Fruit fly (Drosophila melanogaster) whole organism, embryonic: Measurements from ENCODE around the gene Vajk1.
A peak's percentile ranks its signal among the peaks of the same experiment; 100 is the strongest.

Experiments
- ATbp ChIP-seq: fragments of 200-800 bp; sonication (Bioruptor generic); optimal IDR thresholded peaks from 2 replicates; lab custom pipeline; 2017; ENCODE audit warnings: missing biosample characterization, mild to moderate bottlenecking, missing genetic modification characterization, missing genetic modification reagents
- Aef1 ChIP-seq: fragments of 200-800 bp; sonication (Bioruptor generic); IDR thresholded peaks from 3 replicates; pipeline ENCODE4 v1.3.6; 2022; ENCODE audit warnings: missing biosample characterization, missing genetic modification characterization
- B-H1 ChIP-seq: fragments of 200-800 bp; sonication (Bioruptor generic); IDR thresholded peaks from 3 replicates; pipeline ENCODE4 v1.3.6; 2022; ENCODE audit warnings: missing biosample characterization, missing genetic modification characterization
- Bgb ChIP-seq: fragments of 200-800 bp; sonication (Bioruptor generic); IDR thresholded peaks from 2 replicates; pipeline ENCODE4 v1.3.6; 2022; ENCODE audit warnings: missing biosample characterization, missing genetic modification characterization; ENCODE audit not compliant: partially characterized antibody
- CG10431 ChIP-seq: fragments of 200-800 bp; sonication (Bioruptor generic); optimal IDR thresholded peaks from 3 replicates; lab custom pipeline; 2018; ENCODE audit warnings: missing biosample characterization, mild to moderate bottlenecking, missing genetic modification characterization
- CG11456 ChIP-seq: fragments of 200-800 bp; sonication (Bioruptor generic); IDR thresholded peaks from 3 replicates; pipeline ENCODE4 v1.3.6; 2022; ENCODE audit warnings: missing biosample characterization, missing genetic modification characterization
- CG11723 ChIP-seq: fragments of 200-800 bp; sonication (Bioruptor generic); optimal IDR thresholded peaks from 2 replicates; lab custom pipeline; 2017; ENCODE audit warnings: missing biosample characterization, mild to moderate bottlenecking, missing genetic modification characterization
- CG1233 ChIP-seq: fragments of 200-800 bp; sonication (Bioruptor generic); optimal IDR thresholded peaks from 4 replicates; lab custom pipeline; 2018; ENCODE audit warnings: missing biosample characterization, mild to moderate bottlenecking, missing genetic modification characterization
- CG12659 ChIP-seq: fragments of 200-800 bp; sonication (Bioruptor generic); optimal IDR thresholded peaks from 3 replicates; lab custom pipeline; 2017; ENCODE audit warnings: mild to moderate bottlenecking, missing biosample characterization, missing genetic modification reagents, missing genetic modification characterization
- CG13775 ChIP-seq: fragments of 200-800 bp; sonication (Bioruptor generic); optimal IDR thresholded peaks from 3 replicates; lab custom pipeline; 2017; ENCODE audit warnings: missing biosample characterization, mild to moderate bottlenecking, missing genetic modification characterization
- CG14050 ChIP-seq: fragments of 200-800 bp; sonication (Bioruptor generic); IDR thresholded peaks from 3 replicates; pipeline ENCODE4 v1.3.6; 2022; ENCODE audit warnings: missing biosample characterization, missing genetic modification characterization
- CG15073 ChIP-seq: fragments of 200-800 bp; sonication (Bioruptor generic); optimal IDR thresholded peaks from 2 replicates; lab custom pipeline; 2016; ENCODE audit warnings: missing biosample characterization, missing genetic modification characterization
- CG16813 ChIP-seq: fragments of 200-800 bp; sonication (Bioruptor generic); IDR thresholded peaks from 3 replicates; pipeline ENCODE4 v1.3.6; 2022; ENCODE audit warnings: missing biosample characterization, missing genetic modification characterization; ENCODE audit not compliant: partially characterized antibody
- CG18476 ChIP-seq: fragments of 200-800 bp; sonication (Bioruptor generic); optimal IDR thresholded peaks from 2 replicates; lab custom pipeline; 2016; ENCODE audit warnings: missing biosample characterization, mild to moderate bottlenecking, missing genetic modification characterization
- CG30431 ChIP-seq: fragments of 200-800 bp; sonication (Bioruptor generic); optimal IDR thresholded peaks from 2 replicates; lab custom pipeline; 2017; ENCODE audit warnings: missing biosample characterization, missing genetic modification characterization
- CG3726 ChIP-seq: fragments of 200-800 bp; sonication (Bioruptor generic); IDR thresholded peaks from 3 replicates; pipeline ENCODE4, ENCODE4 v1.3.6; 2022; ENCODE audit warnings: missing biosample characterization, missing genetic modification characterization
- CG4617 ChIP-seq: fragments of 200-800 bp; sonication (Bioruptor generic); optimal IDR thresholded peaks from 3 replicates; lab custom pipeline; 2016; ENCODE audit warnings: missing biosample characterization, missing genetic modification characterization, borderline replicate concordance
- CG6272 ChIP-seq: fragments of 200-800 bp; sonication (Bioruptor generic); IDR thresholded peaks from 2 replicates; pipeline ENCODE4 v1.3.6; 2022; ENCODE audit warnings: missing biosample characterization, missing genetic modification characterization
- CG7372 ChIP-seq: fragments of 200-800 bp; sonication (Bioruptor generic); IDR thresholded peaks from 2 replicates; pipeline ENCODE4 v1.3.6; 2022; ENCODE audit warnings: missing biosample characterization, missing genetic modification characterization
- CG7963 ChIP-seq: fragments of 200-800 bp; sonication (Bioruptor generic); IDR thresholded peaks from 3 replicates; pipeline ENCODE4 v1.3.6; 2022; ENCODE audit warnings: missing biosample characterization, missing genetic modification characterization; ENCODE audit not compliant: partially characterized antibody
- CG8388 ChIP-seq: fragments of 200-800 bp; sonication (Bioruptor generic); optimal IDR thresholded peaks from 2 replicates; lab custom pipeline; 2019; ENCODE audit warnings: missing biosample characterization, mild to moderate bottlenecking, missing genetic modification characterization, moderate library complexity
- CTCF ChIP-seq: fragments of 200-800 bp; sonication (Bioruptor generic); optimal IDR thresholded peaks from 2 replicates; lab custom pipeline; 2017; ENCODE audit warnings: missing biosample characterization, mild to moderate bottlenecking, missing genetic modification characterization, moderate library complexity
- Ets65A ChIP-seq: fragments of 200-800 bp; sonication (Bioruptor generic); peaks from one replicate; lab custom pipeline; 2016; ENCODE audit warnings: missing biosample characterization, missing genetic modification characterization
- Fer2 ChIP-seq: fragments of 200-800 bp; sonication (Bioruptor generic); optimal IDR thresholded peaks from 2 replicates; lab custom pipeline; 2018; ENCODE audit warnings: missing biosample characterization, mild to moderate bottlenecking, missing genetic modification characterization, moderate library complexity
- Fer3 ChIP-seq: fragments of 200-800 bp; sonication (Bioruptor generic); optimal IDR thresholded peaks from 2 replicates; lab custom pipeline; 2018; ENCODE audit warnings: missing biosample characterization, mild to moderate bottlenecking, missing genetic modification characterization, moderate library complexity
- Gug ChIP-seq: fragments of 200-800 bp; sonication (Bioruptor generic); IDR thresholded peaks from 4 replicates; pipeline ENCODE4 v1.3.6; 2022; ENCODE audit warnings: missing biosample characterization, missing genetic modification characterization
- Mrtf ChIP-seq: fragments of 200-800 bp; sonication (Bioruptor generic); IDR thresholded peaks from 3 replicates; pipeline ENCODE4 v1.3.6; 2022; ENCODE audit warnings: missing biosample characterization, missing genetic modification characterization
- Nf-YA ChIP-seq: fragments of 200-800 bp; sonication (Bioruptor generic); IDR thresholded peaks from 2 replicates; pipeline ENCODE4 v1.3.6; 2022; ENCODE audit warnings: missing biosample characterization, missing genetic modification characterization
- Nf-YB ChIP-seq: fragments of 200-800 bp; sonication (Bioruptor generic); optimal IDR thresholded peaks from 3 replicates; lab custom pipeline; 2019; ENCODE audit warnings: missing biosample characterization, mild to moderate bottlenecking, missing genetic modification characterization, moderate library complexity
- Rx ChIP-seq: fragments of 200-800 bp; sonication (Bioruptor generic); IDR thresholded peaks from 2 replicates; pipeline ENCODE4 v1.3.6; 2022; ENCODE audit warnings: missing biosample characterization, missing genetic modification characterization
- Spps ChIP-seq: fragments of 200-800 bp; sonication (Bioruptor generic); optimal IDR thresholded peaks from 2 replicates; lab custom pipeline; 2018; ENCODE audit warnings: missing biosample characterization, mild to moderate bottlenecking, missing genetic modification characterization
- Tbp ChIP-seq: fragments of >200 bp; optimal IDR thresholded peaks from 2 replicates; lab custom pipeline; 2018; ENCODE audit warnings: missing biosample characterization, missing genetic modification characterization
- Usf ChIP-seq: fragments of 200-800 bp; sonication (Bioruptor generic); optimal IDR thresholded peaks from 2 replicates; lab custom pipeline; 2017; ENCODE audit warnings: missing genotype, missing biosample characterization, missing genetic modification characterization
- bbx ChIP-seq: fragments of 200-800 bp; sonication (Bioruptor generic); IDR thresholded peaks from 2 replicates; pipeline ENCODE4 v1.3.6; 2022; ENCODE audit warnings: missing biosample characterization, missing genetic modification characterization; ENCODE audit not compliant: partially characterized antibody
- bsh ChIP-seq, 2 experiments: fragments of 200-800 bp; sonication (Bioruptor generic); optimal IDR thresholded peaks; 2 replicates each; lab custom pipeline; 2017 to 2018; ENCODE audit warnings: mild to moderate bottlenecking in 2 of 2, missing biosample characterization in 2 of 2, missing genetic modification characterization in 2 of 2, moderate library complexity in 1 of 2
- caup ChIP-seq: fragments of 200-800 bp; sonication (Bioruptor generic); optimal IDR thresholded peaks from 3 replicates; lab custom pipeline; 2017; ENCODE audit warnings: missing biosample characterization, mild to moderate bottlenecking, missing genetic modification characterization, moderate library complexity; ENCODE audit not compliant: severe bottlenecking
- danr ChIP-seq: fragments of 200-800 bp; sonication (Bioruptor generic); IDR thresholded peaks from 2 replicates; pipeline ENCODE4 v1.3.6; 2022; ENCODE audit warnings: missing biosample characterization, missing genetic modification characterization
- fru ChIP-seq: fragments of >200 bp; optimal IDR thresholded peaks from 2 replicates; lab custom pipeline; 2017
- grn ChIP-seq: fragments of 200-800 bp; sonication (Bioruptor generic); optimal IDR thresholded peaks from 3 replicates; lab custom pipeline; 2017; ENCODE audit warnings: missing biosample characterization, missing genetic modification characterization
- hth ChIP-seq: fragments of >200 bp; optimal IDR thresholded peaks from 2 replicates; lab custom pipeline; 2017; ENCODE audit warnings: inconsistent platforms
- kay ChIP-seq: fragments of 200-800 bp; sonication (Bioruptor generic); optimal IDR thresholded peaks from 2 replicates; lab custom pipeline; 2016; ENCODE audit warnings: missing biosample characterization, missing genetic modification characterization
- lmd ChIP-seq: fragments of 200-800 bp; sonication (Bioruptor generic); IDR thresholded peaks from 2 replicates; pipeline ENCODE4 v1.3.6; 2022; ENCODE audit warnings: missing biosample characterization, missing genetic modification characterization
- nerfin-2 ChIP-seq: fragments of 200-800 bp; sonication (Bioruptor generic); IDR thresholded peaks from 2 replicates; pipeline ENCODE4 v1.3.6; 2022; ENCODE audit warnings: missing biosample characterization, missing genetic modification characterization; ENCODE audit not compliant: partially characterized antibody
- phol ChIP-seq: fragments of 200-800 bp; sonication (Bioruptor generic); optimal IDR thresholded peaks from 3 replicates; lab custom pipeline; 2018; ENCODE audit warnings: missing biosample characterization, mild to moderate bottlenecking, missing genetic modification characterization, moderate library complexity
- psq ChIP-seq: fragments of 200-800 bp; sonication (Bioruptor generic); optimal IDR thresholded peaks from 2 replicates; lab custom pipeline; 2017; ENCODE audit warnings: missing biosample characterization, missing genetic modification characterization
- sens-2 ChIP-seq: fragments of 200-800 bp; sonication (Bioruptor generic); IDR thresholded peaks from 2 replicates; pipeline ENCODE4 v1.3.6; 2022; ENCODE audit warnings: missing biosample characterization, missing genetic modification characterization
- stwl ChIP-seq: fragments of 200-800 bp; sonication (Bioruptor generic); optimal IDR thresholded peaks from 3 replicates; lab custom pipeline; 2018; ENCODE audit warnings: missing biosample characterization, mild to moderate bottlenecking, missing genetic modification characterization, moderate library complexity
- unpg ChIP-seq: fragments of 200-800 bp; sonication (Bioruptor generic); optimal IDR thresholded peaks from 3 replicates; lab custom pipeline; 2018; ENCODE audit warnings: missing biosample characterization, mild to moderate bottlenecking, missing genetic modification characterization, moderate library complexity
- wek ChIP-seq: fragments of 200-800 bp; sonication (Bioruptor generic); optimal IDR thresholded peaks from 3 replicates; lab custom pipeline; 2018; ENCODE audit warnings: missing biosample characterization, mild to moderate bottlenecking, missing genetic modification characterization, moderate library complexity
- zfh2 ChIP-seq: fragments of 200-800 bp; sonication (Bioruptor generic); optimal IDR thresholded peaks from 2 replicates; lab custom pipeline; 2016; ENCODE audit warnings: missing biosample characterization, missing genetic modification characterization

The Vajk1 gene

DNA sequence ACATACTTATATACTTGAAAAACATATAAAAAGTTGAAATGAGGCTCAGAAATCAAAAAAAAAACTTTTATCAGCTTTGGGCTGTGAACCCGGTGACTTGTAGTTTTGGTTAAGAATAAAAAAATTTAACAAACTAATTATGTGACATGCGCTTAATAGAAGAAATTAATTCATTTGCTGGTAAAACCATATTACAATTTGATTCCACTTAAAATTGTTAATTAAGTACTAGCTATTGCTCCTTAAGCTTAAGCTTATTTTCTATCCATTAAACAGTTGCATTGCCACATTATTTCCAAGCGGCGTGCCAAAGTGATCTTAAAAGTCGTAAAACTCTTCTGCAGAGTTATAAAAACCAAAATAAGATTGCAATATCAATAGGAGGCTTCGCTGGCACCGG is 631 bp upstream of the Vajk1 start:
- TF ChIP-seq Ets65A (GFP tag; lab: Kevin White, UChicago) (peak; percentile 25), CG1233 (GFP tag; lab: Kevin White, UChicago) (no peak), Mrtf (GFP tag; lab: Robert Waterston, UW) (no peak)

dm6 chr2L:13914425-13914824 is 8.9 kb downstream of the Vajk1 start, which contains the start of gene Ance-3:
Gene Ance-3, plus strand, starts transcription at chr2L:13914725.
- TF ChIP-seq fru (lab: Kevin White, UChicago) = no peak
- no peak for TF ChIP-seq hth (lab: Kevin White, UChicago)
- no peak for TF ChIP-seq CG11723 (GFP tag; lab: Kevin White, UChicago)
- TF ChIP-seq kay = no peak
- TF ChIP-seq Gug = no peak
- TF ChIP-seq wek (GFP tag; lab: Kevin White, UChicago) = no peak
- TF ChIP-seq zfh2 (GFP tag; lab: Kevin White, UChicago) = no peak
- TF ChIP-seq CG12659 (GFP tag; lab: Kevin White, UChicago) = no peak
- TF ChIP-seq CG13775 (GFP tag; lab: Kevin White, UChicago) = no peak
- no peak for TF ChIP-seq caup (GFP tag; lab: Kevin White, UChicago)
- TF ChIP-seq psq (GFP tag; lab: Kevin White, UChicago) = no peak
- TF ChIP-seq Spps (tag; lab: Kevin White, UChicago) = no peak
- TF ChIP-seq CG7963 (GFP tag; lab: Robert Waterston, UW) = no peak
- no peak for TF ChIP-seq CG7372
- TF ChIP-seq CG18476 (GFP tag; lab: Kevin White, UChicago) = no peak
- no peak for TF ChIP-seq CG14050
- no peak for TF ChIP-seq Tbp (GFP tag; lab: Kevin White, UChicago)
- no peak for TF ChIP-seq Nf-YA
- TF ChIP-seq Fer3 (tag; lab: Kevin White, UChicago) = no peak
- no peak for TF ChIP-seq CG15073 (GFP tag; lab: Kevin White, UChicago)

dm6 chr2L:13911783-13912182 is 11.6 kb downstream of the Vajk1 start, which contains the start of gene Acyp:
Gene Acyp, plus strand, starts transcription at chr2L:13912083.
- TF ChIP-seq B-H1 (GFP tag; lab: Robert Waterston, UW) = no peak
- TF ChIP-seq Bgb = peak; percentile 54; the same call in 1 of the 2 replicates
- TF ChIP-seq CG10431 = no peak
- TF ChIP-seq Aef1 (GFP tag; lab: Robert Waterston, UW) = no peak
- no peak for TF ChIP-seq Usf (GFP tag; lab: Kevin White, UChicago)
- TF ChIP-seq Fer2 (tag; lab: Kevin White, UChicago) = no peak
- no peak for TF ChIP-seq danr (GFP tag; lab: Robert Waterston, UW)
- peak; percentile 11; the same call in 1 of the 2 replicates for TF ChIP-seq bbx
- no peak for TF ChIP-seq ATbp
- TF ChIP-seq sens-2 (GFP tag; lab: Robert Waterston, UW) = no peak
- no peak for TF ChIP-seq nerfin-2 (GFP tag; lab: Robert Waterston, UW)
- no peak for TF ChIP-seq lmd (GFP tag; lab: Robert Waterston, UW)
- no peak for TF ChIP-seq Rx
- TF ChIP-seq CG4617 (GFP tag; lab: Kevin White, UChicago) = no peak
- TF ChIP-seq CG8388 (GFP tag; lab: Kevin White, UChicago) = no peak
- peak; percentile 30; the same call in 1 of the 3 replicates for TF ChIP-seq CG16813 (GFP tag; lab: Robert Waterston, UW)
- TF ChIP-seq CTCF (GFP tag; lab: Kevin White, UChicago) = peak; percentile 33
- TF ChIP-seq phol = no peak
- TF ChIP-seq Tbp (GFP tag; lab: Kevin White, UChicago) = no peak
- TF ChIP-seq CG11456 (GFP tag; lab: Robert Waterston, UW) = no peak
- TF ChIP-seq CG30431 (GFP tag; lab: Kevin White, UChicago) = no peak
- no peak for TF ChIP-seq Nf-YB (GFP tag; lab: Kevin White, UChicago)
- no peak for TF ChIP-seq CG3726 (GFP tag; lab: Robert Waterston, UW)
- no peak for TF ChIP-seq grn (GFP tag; lab: Kevin White, UChicago)
- TF ChIP-seq CG6272 = no peak
- TF ChIP-seq unpg (GFP tag; lab: Kevin White, UChicago) = no peak
- TF ChIP-seq bsh (GFP tag; optimal IDR thresholded peaks at IDR 0.05; lab: Kevin White, UChicago) = no peak
- TF ChIP-seq stwl (tag; lab: Kevin White, UChicago) = peak; percentile 34
